Worm (Caenorhabditis elegans) whole organism, early embryonic: ENCODE measurements around the gene clec-167.

Experiments used
- B0310.2 ChIP-seq: sonication (generic microtip); optimal IDR thresholded peaks from 2 replicates; lab custom pipeline; 2016; ENCODE audit warnings: mild to moderate bottlenecking, missing genetic modification characterization, missing compliant biosample characterization
- F13C5.2 ChIP-seq: sonication (generic microtip); optimal IDR thresholded peaks from 2 replicates; lab custom pipeline; 2017; ENCODE audit warnings: mild to moderate bottlenecking, missing genetic modification characterization, inconsistent platforms, missing compliant biosample characterization
- aly-1 ChIP-seq: sonication (generic microtip); optimal IDR thresholded peaks from 2 replicates; lab custom pipeline; 2016; ENCODE audit warnings: missing genetic modification characterization, missing compliant biosample characterization
- ama-1 ChIP-seq: fragments of 150-350 bp; optimal IDR thresholded peaks from 2 replicates; lab custom pipeline; 2014
- ceh-13 ChIP-seq: fragments of 200-800 bp; sonication (Bioruptor generic); optimal IDR thresholded peaks from 2 replicates; lab custom pipeline; 2018; ENCODE audit warnings: mild to moderate bottlenecking, missing genetic modification characterization, missing compliant biosample characterization
- ceh-36 ChIP-seq: sonication (generic microtip); optimal IDR thresholded peaks from 2 replicates; lab custom pipeline; 2016; ENCODE audit warnings: missing genetic modification characterization, inconsistent platforms, missing compliant biosample characterization
- ets-7 ChIP-seq: sonication (generic microtip); optimal IDR thresholded peaks from 2 replicates; lab custom pipeline; 2016; ENCODE audit warnings: missing genotype, missing genetic modification characterization, missing compliant biosample characterization
- flt-1 ChIP-seq: fragments of 200-800 bp; sonication (Bioruptor generic); IDR thresholded peaks from 2 replicates; pipeline ENCODE4 v1.3.6; 2022; ENCODE audit warnings: missing genetic modification characterization, missing compliant biosample characterization
- hmbx-1 ChIP-seq: sonication (generic microtip); optimal IDR thresholded peaks from 2 replicates; lab custom pipeline; 2016; ENCODE audit warnings: mild to moderate bottlenecking, missing genetic modification characterization, missing compliant biosample characterization
- hmg-4 ChIP-seq: fragments of 200-800 bp; sonication (Bioruptor generic); optimal IDR thresholded peaks from 2 replicates; lab custom pipeline; 2018; ENCODE audit warnings: mild to moderate bottlenecking, missing genetic modification characterization, missing compliant biosample characterization
- hnd-1 ChIP-seq: sonication (generic microtip); optimal IDR thresholded peaks from 2 replicates; lab custom pipeline; 2016; ENCODE audit warnings: missing genetic modification characterization, missing compliant biosample characterization
- pes-1 ChIP-seq: fragments of 200-800 bp; sonication (Bioruptor generic); IDR thresholded peaks from 2 replicates; pipeline ENCODE4 v1.3.6; 2022; ENCODE audit warnings: missing genetic modification reagents, missing genetic modification characterization, missing compliant biosample characterization
- scrt-1 ChIP-seq: fragments of 200-800 bp; sonication (Bioruptor generic); IDR thresholded peaks from 2 replicates; pipeline ENCODE4 v1.3.6; 2022; ENCODE audit warnings: missing genetic modification characterization, missing compliant biosample characterization
- sea-1 ChIP-seq: fragments of 200-800 bp; sonication (Bioruptor generic); conservative IDR thresholded peaks from 2 replicates; pipeline ENCODE4 v1.3.6; 2022; ENCODE audit warnings: missing genetic modification characterization, missing compliant biosample characterization
- tbx-11 ChIP-seq: fragments of 200-800 bp; sonication (Bioruptor generic); IDR thresholded peaks from 2 replicates; pipeline ENCODE4 v1.3.6; 2022; ENCODE audit warnings: missing genetic modification characterization, missing compliant biosample characterization
- tbx-37 ChIP-seq: fragments of 200-800 bp; sonication (Bioruptor generic); conservative IDR thresholded peaks from 2 replicates; pipeline ENCODE4 v1.3.6; 2022; ENCODE audit warnings: missing genetic modification reagents, missing genetic modification characterization, missing compliant biosample characterization
- tra-4 ChIP-seq: sonication (generic microtip); optimal IDR thresholded peaks from 2 replicates; lab custom pipeline; 2017; ENCODE audit warnings: missing genetic modification characterization, missing compliant biosample characterization

clec-167 gene

ce11 chrIV:1235785-1236184, 19.7 kb downstream of the clec-167 start:
- TF ChIP-seq hmbx-1 (tag; lab: Kevin White, UChicago) (no peak), hmg-4 (no peak)

- TF ChIP-seq aly-1 (tag; lab: Kevin White, UChicago) (no peak), ets-7 (tag; lab: Kevin White, UChicago) (no peak), tbx-11 (GFP tag; lab: Robert Waterston, UW) (no peak), ceh-13 (no peak), ceh-36 (tag; lab: Kevin White, UChicago) (no peak), hmg-4 (no peak), hnd-1 (no peak), pes-1 (GFP tag; lab: Robert Waterston, UW) (no peak), tbx-37 (no peak), B0310.2 (tag; lab: Kevin White, UChicago) (no peak)
Measured at ce11 chrIV:1234780-1235179, 20.8 kb downstream of the clec-167 start.

ce11 chrIV:1232419-1233145, 22.9 kb downstream of the clec-167 start:
- TF ChIP-seq sea-1 (GFP tag; lab: Robert Waterston, UW) (no peak), hmg-4 (no peak), hnd-1 (no peak), F13C5.2 (tag; lab: Kevin White, UChicago) (no peak), ceh-13 (no peak), ets-7 (tag; lab: Kevin White, UChicago) (no peak), tra-4 (tag; lab: Kevin White, UChicago) (no peak), ama-1 (lab: Kevin White, UChicago) (no peak), tbx-37 (no peak), tbx-11 (GFP tag; lab: Robert Waterston, UW) (no peak), flt-1 (GFP tag; lab: Robert Waterston, UW) (no peak)

ce11 chrIV:1231589-1231988, 23.9 kb downstream of the clec-167 start, which contains the start of gene W09G12.6:
TSS of gene W09G12.6 (plus strand) at chrIV:1231889.
- TF ChIP-seq sea-1 (GFP tag; lab: Robert Waterston, UW) (no peak), ets-7 (tag; lab: Kevin White, UChicago) (no peak)

- TF ChIP-seq ceh-13 (no peak), aly-1 (tag; lab: Kevin White, UChicago) (no peak), ets-7 (tag; lab: Kevin White, UChicago) (no peak), F13C5.2 (tag; lab: Kevin White, UChicago) (no peak), hmg-4 (no peak), tra-4 (tag; lab: Kevin White, UChicago) (no peak), hnd-1 (no peak), ama-1 (lab: Kevin White, UChicago) (no peak), hmbx-1 (tag; lab: Kevin White, UChicago) (no peak), flt-1 (GFP tag; lab: Robert Waterston, UW) (no peak), tbx-11 (GFP tag; lab: Robert Waterston, UW) (no peak), B0310.2 (tag; lab: Kevin White, UChicago) (no peak)
Measured at ce11 chrIV:1228675-1229130, 26.8 kb downstream of the clec-167 start, which contains the start of gene W09G12.7. TSS of gene W09G12.7 (plus strand) at chrIV:1229080.

ce11 chrIV:1225596-1226232, 29.8 kb downstream of the clec-167 start, which contains the start of gene W09G12.8:
TSS of gene W09G12.8 (plus strand) at chrIV:1226182.
- TF ChIP-seq aly-1 (tag; lab: Kevin White, UChicago) (no peak), tra-4 (tag; lab: Kevin White, UChicago) (no peak), pes-1 (GFP tag; lab: Robert Waterston, UW) (no peak), tbx-37 (no peak), hmbx-1 (tag; lab: Kevin White, UChicago) (no peak), ama-1 (lab: Kevin White, UChicago) (no peak), ceh-36 (tag; lab: Kevin White, UChicago) (no peak), ceh-13 (no peak), hmg-4 (no peak), hnd-1 (no peak), sea-1 (GFP tag; lab: Robert Waterston, UW) (no peak), scrt-1 (GFP tag; lab: Robert Waterston, UW) (no peak), tbx-11 (GFP tag; lab: Robert Waterston, UW) (no peak)

- no peak for TF ChIP-seq hmg-4
- no peak for TF ChIP-seq pes-1 (GFP tag; lab: Robert Waterston, UW)
- no peak for TF ChIP-seq scrt-1 (GFP tag; lab: Robert Waterston, UW)
- TF ChIP-seq ceh-36 (tag; lab: Kevin White, UChicago) = no peak
- TF ChIP-seq tbx-37 = no peak
- TF ChIP-seq sea-1 (GFP tag; lab: Robert Waterston, UW) = no peak
- no peak for TF ChIP-seq B0310.2 (tag; lab: Kevin White, UChicago)
- no peak for TF ChIP-seq ceh-13
- TF ChIP-seq hmbx-1 (tag; lab: Kevin White, UChicago) = no peak
- TF ChIP-seq F13C5.2 (tag; lab: Kevin White, UChicago) = no peak
- no peak for TF ChIP-seq flt-1 (GFP tag; lab: Robert Waterston, UW)
- no peak for TF ChIP-seq tra-4 (tag; lab: Kevin White, UChicago)
- TF ChIP-seq ama-1 (lab: Kevin White, UChicago) = no peak
- no peak for TF ChIP-seq ets-7 (tag; lab: Kevin White, UChicago)
Measured at ce11 chrIV:1224781-1225180, 30.8 kb downstream of the clec-167 start.
